Worm (Caenorhabditis elegans) whole organism, young adult: ENCODE results near the gene F37A4.5.

Experiments used
- C17E4.6 ChIP-seq: fragments of 200-800 bp; sonication (Bioruptor generic); IDR thresholded peaks from 2 replicates; pipeline ENCODE4 v1.3.6; 2022; ENCODE audit warnings: missing genetic modification reagents, missing genetic modification characterization, missing compliant biosample characterization
- F33H1.4 ChIP-seq: fragments of 200-800 bp; sonication (Bioruptor generic); IDR thresholded peaks from 2 replicates; pipeline ENCODE4 v1.3.6; 2022; ENCODE audit warnings: missing genetic modification reagents, missing genetic modification characterization, missing compliant biosample characterization
- F55B11.4 ChIP-seq: sonication (generic microtip); optimal IDR thresholded peaks from 2 replicates; lab custom pipeline; 2016; ENCODE audit warnings: missing compliant biosample characterization, missing genetic modification characterization, borderline replicate concordance; ENCODE audit not compliant: insufficient read depth
- ceh-79 ChIP-seq: sonication (generic microtip); optimal IDR thresholded peaks from 2 replicates; lab custom pipeline; 2017; ENCODE audit warnings: mild to moderate bottlenecking, missing genetic modification characterization, missing compliant biosample characterization
- hsf-1 ChIP-seq: fragments of 200-800 bp; sonication (Bioruptor generic); IDR thresholded peaks from 2 replicates; pipeline ENCODE4 v1.3.6; 2022; ENCODE audit warnings: missing genetic modification reagents, missing genetic modification characterization, missing compliant biosample characterization
- mcd-1 ChIP-seq: fragments of 200-800 bp; sonication (Bioruptor generic); IDR thresholded peaks from 2 replicates; pipeline ENCODE4 v1.3.6; 2022; ENCODE audit warnings: missing genetic modification reagents, missing genetic modification characterization, missing compliant biosample characterization
- sea-2 ChIP-seq: fragments of 200-800 bp; sonication (Bioruptor generic); IDR thresholded peaks from 2 replicates; pipeline ENCODE4 v1.3.6; 2022; ENCODE audit warnings: missing genetic modification characterization, missing compliant biosample characterization
- tbx-9 ChIP-seq: sonication (generic microtip); optimal IDR thresholded peaks from 2 replicates; lab custom pipeline; 2016; ENCODE audit warnings: borderline replicate concordance, missing genetic modification characterization, inconsistent platforms, missing compliant biosample characterization
- unc-62 ChIP-seq: fragments of 150-350 bp; optimal IDR thresholded peaks from 2 replicates; lab custom pipeline; 2014; ENCODE audit warnings: missing biosample characterization, missing genetic modification reagents, missing genetic modification characterization

DNA sequence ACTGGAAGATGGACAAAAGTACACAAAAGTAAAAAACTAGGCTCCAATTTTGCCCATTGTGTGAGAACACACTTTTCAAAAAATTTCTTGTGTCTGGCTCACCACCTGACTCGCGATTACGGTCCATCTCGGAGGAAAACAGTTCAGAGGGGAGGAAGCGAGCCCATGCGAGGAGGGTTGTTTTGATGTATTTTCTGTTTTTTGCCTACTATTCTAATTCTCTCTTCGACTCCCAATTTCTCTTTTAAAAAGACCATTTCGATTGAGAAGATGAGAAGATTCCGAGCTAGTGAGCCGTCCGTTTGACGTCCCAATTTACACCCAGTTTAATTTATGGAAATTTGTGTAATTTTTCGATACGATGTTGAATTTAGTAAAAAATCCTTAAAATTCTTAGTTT is 35.0 kb downstream of the F37A4.5 start:
- no peak for TF ChIP-seq mcd-1 (GFP tag; lab: Robert Waterston, UW)
- no peak for TF ChIP-seq F55B11.4 (tag; lab: Kevin White, UChicago)
- no peak for TF ChIP-seq ceh-79 (tag; lab: Kevin White, UChicago)
- no peak for TF ChIP-seq unc-62
- TF ChIP-seq F33H1.4 (GFP tag; lab: Robert Waterston, UW) = no peak
- no peak for TF ChIP-seq hsf-1 (GFP tag; lab: Robert Waterston, UW)
- no peak for TF ChIP-seq C17E4.6 (GFP tag; lab: Robert Waterston, UW)
- TF ChIP-seq tbx-9 = no peak
- no peak for TF ChIP-seq sea-2 (GFP tag; lab: Robert Waterston, UW)
